Worm (Caenorhabditis elegans) whole organism, young adult: ENCODE measurements around the gene F29A7.8.
A peak's percentile ranks its signal among the peaks of the same experiment; 100 is the strongest.

Experiments used
- B0336.3 ChIP-seq: fragments of 200-800 bp; sonication (Bioruptor generic); IDR thresholded peaks from 2 replicates; pipeline ENCODE4 v1.3.6; 2022; ENCODE audit warnings: missing genetic modification characterization, missing compliant biosample characterization
- D2030.7 ChIP-seq: fragments of 200-800 bp; sonication (Bioruptor generic); IDR thresholded peaks from 2 replicates; pipeline ENCODE4 v1.3.6; 2022; ENCODE audit warnings: missing genetic modification reagents, missing genetic modification characterization, missing compliant biosample characterization
- F33H1.4 ChIP-seq: fragments of 200-800 bp; sonication (Bioruptor generic); IDR thresholded peaks from 2 replicates; pipeline ENCODE4 v1.3.6; 2022; ENCODE audit warnings: missing genetic modification reagents, missing genetic modification characterization, missing compliant biosample characterization
- F49E8.2 ChIP-seq: sonication (generic microtip); optimal IDR thresholded peaks from 3 replicates; lab custom pipeline; 2017; ENCODE audit warnings: missing genetic modification characterization, mild to moderate bottlenecking, missing compliant biosample characterization, antibody characterized with exemption, moderate library complexity; ENCODE audit not compliant: insufficient read depth
- K12H6.12 ChIP-seq: fragments of 200-800 bp; sonication (Bioruptor generic); optimal IDR thresholded peaks from 2 replicates; lab custom pipeline; 2018; ENCODE audit warnings: mild to moderate bottlenecking, missing genetic modification characterization, missing compliant biosample characterization
- Y53G8AR.9 ChIP-seq: fragments of 200-800 bp; sonication (Bioruptor generic); conservative IDR thresholded peaks from 2 replicates; pipeline ENCODE4 v1.3.6; 2022; ENCODE audit warnings: missing genetic modification reagents, missing genetic modification characterization, missing compliant biosample characterization
- Y79H2A.3 ChIP-seq: fragments of 200-800 bp; sonication (Bioruptor generic); conservative IDR thresholded peaks from 2 replicates; pipeline ENCODE4 v1.3.6; 2022; ENCODE audit warnings: missing genetic modification reagents, missing genetic modification characterization, missing compliant biosample characterization
- aptf-2 ChIP-seq: fragments of 200-800 bp; sonication (Bioruptor generic); conservative IDR thresholded peaks from 2 replicates; pipeline ENCODE4 v1.3.6; 2022; ENCODE audit warnings: missing genetic modification reagents, missing genetic modification characterization, missing compliant biosample characterization
- atf-7 ChIP-seq: sonication (generic microtip); optimal IDR thresholded peaks from 2 replicates; lab custom pipeline; 2017; ENCODE audit warnings: mild to moderate bottlenecking, missing genetic modification characterization, missing compliant biosample characterization
- athp-1 ChIP-seq: sonication (generic microtip); optimal IDR thresholded peaks from 2 replicates; lab custom pipeline; 2017; ENCODE audit warnings: mild to moderate bottlenecking, missing genetic modification characterization, missing compliant biosample characterization
- attf-5 ChIP-seq: fragments of 200-800 bp; sonication (Bioruptor generic); optimal IDR thresholded peaks from 2 replicates; lab custom pipeline; 2018; ENCODE audit warnings: mild to moderate bottlenecking, missing genetic modification characterization, missing compliant biosample characterization
- attf-6 ChIP-seq: fragments of 200-800 bp; sonication (Bioruptor generic); IDR thresholded peaks from 2 replicates; pipeline ENCODE4 v1.3.6; 2022; ENCODE audit warnings: missing genetic modification reagents, missing genetic modification characterization, missing compliant biosample characterization
- bed-1 ChIP-seq: fragments of 200-800 bp; sonication (Bioruptor generic); IDR thresholded peaks from 2 replicates; pipeline ENCODE4 v1.3.6; 2022; ENCODE audit warnings: missing genetic modification reagents, missing genetic modification characterization, missing compliant biosample characterization
- bed-2 ChIP-seq: fragments of 200-800 bp; sonication (Bioruptor generic); IDR thresholded peaks from 2 replicates; pipeline ENCODE4 v1.3.6; 2022; ENCODE audit warnings: missing genetic modification reagents, missing genetic modification characterization, missing compliant biosample characterization
- cebp-2 ChIP-seq: fragments of 200-800 bp; sonication (Bioruptor generic); IDR thresholded peaks from 2 replicates; pipeline ENCODE4 v1.3.6; 2022; ENCODE audit warnings: missing genetic modification characterization, missing compliant biosample characterization
- ceh-100 ChIP-seq: fragments of 200-800 bp; sonication (Bioruptor generic); IDR thresholded peaks from 2 replicates; pipeline ENCODE4 v1.3.6; 2022; ENCODE audit warnings: missing genetic modification reagents, missing genetic modification characterization, missing compliant biosample characterization
- ceh-27 ChIP-seq: fragments of 200-800 bp; sonication (Bioruptor generic); optimal IDR thresholded peaks from 2 replicates; lab custom pipeline; 2018; ENCODE audit warnings: mild to moderate bottlenecking, missing genetic modification characterization, moderate library complexity, missing compliant biosample characterization
- dox-1 ChIP-seq: fragments of 200-800 bp; sonication (Bioruptor generic); IDR thresholded peaks from 2 replicates; pipeline ENCODE4 v1.3.6; 2022; ENCODE audit warnings: missing genetic modification reagents, missing genetic modification characterization, missing compliant biosample characterization
- efl-1 ChIP-seq: fragments of 150-350 bp; optimal IDR thresholded peaks from 2 replicates; lab custom pipeline; 2014; ENCODE audit warnings: missing biosample characterization, missing genetic modification reagents, missing genetic modification characterization
- ekl-4 ChIP-seq: fragments of 200-800 bp; sonication (Bioruptor generic); IDR thresholded peaks from 2 replicates; pipeline ENCODE4 v1.3.6; 2022; ENCODE audit warnings: missing genetic modification reagents, missing genetic modification characterization, missing compliant biosample characterization
- hrde-1 ChIP-seq: sonication (generic microtip); optimal IDR thresholded peaks from 2 replicates; lab custom pipeline; 2016; ENCODE audit warnings: missing genetic modification characterization, mild to moderate bottlenecking, missing compliant biosample characterization, moderate library complexity, missing genotype, missing genetic modification reagents, borderline replicate concordance
- hsf-1 ChIP-seq: fragments of 200-800 bp; sonication (Bioruptor generic); IDR thresholded peaks from 2 replicates; pipeline ENCODE4 v1.3.6; 2022; ENCODE audit warnings: missing genetic modification reagents, missing genetic modification characterization, missing compliant biosample characterization
- lin-54 ChIP-seq: fragments of 200-800 bp; sonication (Bioruptor generic); optimal IDR thresholded peaks from 2 replicates; lab custom pipeline; 2018; ENCODE audit warnings: mild to moderate bottlenecking, missing genetic modification characterization, missing compliant biosample characterization
- lir-1 ChIP-seq: fragments of 200-800 bp; sonication (Bioruptor generic); conservative IDR thresholded peaks from 2 replicates; pipeline ENCODE4 v1.3.6; 2022; ENCODE audit warnings: missing genetic modification reagents, missing genetic modification characterization, missing compliant biosample characterization
- lsl-1 ChIP-seq: fragments of 200-800 bp; sonication (Bioruptor generic); optimal IDR thresholded peaks from 2 replicates; lab custom pipeline; 2018; ENCODE audit warnings: mild to moderate bottlenecking, missing genetic modification characterization, moderate library complexity, missing compliant biosample characterization
- madf-3 ChIP-seq: fragments of 200-800 bp; sonication (Bioruptor generic); IDR thresholded peaks from 2 replicates; pipeline ENCODE4 v1.3.6; 2022; ENCODE audit warnings: missing genetic modification reagents, missing genetic modification characterization, missing compliant biosample characterization
- madf-6 ChIP-seq: fragments of 200-800 bp; sonication (Bioruptor generic); IDR thresholded peaks from 2 replicates; pipeline ENCODE4 v1.3.6; 2022; ENCODE audit warnings: missing genetic modification reagents, missing genetic modification characterization, missing compliant biosample characterization
- madf-8 ChIP-seq: fragments of 200-800 bp; sonication (Bioruptor generic); conservative IDR thresholded peaks from 2 replicates; pipeline ENCODE4 v1.3.6; 2022; ENCODE audit warnings: missing genetic modification reagents, missing genetic modification characterization, missing compliant biosample characterization
- mcd-1 ChIP-seq: fragments of 200-800 bp; sonication (Bioruptor generic); IDR thresholded peaks from 2 replicates; pipeline ENCODE4 v1.3.6; 2022; ENCODE audit warnings: missing genetic modification reagents, missing genetic modification characterization, missing compliant biosample characterization
- nfyb-1 ChIP-seq: fragments of 200-800 bp; sonication (Bioruptor generic); IDR thresholded peaks from 2 replicates; pipeline ENCODE4 v1.3.6; 2022; ENCODE audit warnings: missing genetic modification reagents, missing genetic modification characterization, missing compliant biosample characterization
- nhr-179 ChIP-seq: sonication (generic microtip); optimal IDR thresholded peaks from 2 replicates; lab custom pipeline; 2016; ENCODE audit warnings: mild to moderate bottlenecking, missing genetic modification characterization, missing compliant biosample characterization
- nhr-80 ChIP-seq: sonication (generic microtip); optimal IDR thresholded peaks from 2 replicates; lab custom pipeline; 2016; ENCODE audit warnings: missing genetic modification characterization, missing compliant biosample characterization
- nhr-90 ChIP-seq: sonication (generic microtip); optimal IDR thresholded peaks from 2 replicates; lab custom pipeline; 2016; ENCODE audit warnings: missing genotype, mild to moderate bottlenecking, missing genetic modification characterization, missing compliant biosample characterization
- pbrm-1 ChIP-seq: fragments of 200-800 bp; sonication (Bioruptor generic); IDR thresholded peaks from 2 replicates; pipeline ENCODE4 v1.3.6; 2022; ENCODE audit warnings: missing genetic modification reagents, missing genetic modification characterization, missing compliant biosample characterization
- rcor-1 ChIP-seq: fragments of 200-800 bp; sonication (Bioruptor generic); IDR thresholded peaks from 2 replicates; pipeline ENCODE4 v1.3.6; 2022; ENCODE audit warnings: missing genetic modification reagents, missing genetic modification characterization, missing compliant biosample characterization
- snpc-1.1 ChIP-seq: sonication (generic microtip); optimal IDR thresholded peaks from 2 replicates; lab custom pipeline; 2017; ENCODE audit warnings: missing genetic modification characterization, mild to moderate bottlenecking, missing compliant biosample characterization, antibody characterized with exemption, moderate library complexity, missing genotype, missing genetic modification reagents; ENCODE audit not compliant: insufficient read depth
- tbp1 ChIP-seq: fragments of 200-800 bp; sonication (Bioruptor generic); optimal IDR thresholded peaks from 2 replicates; lab custom pipeline; 2018; ENCODE audit warnings: mild to moderate bottlenecking, missing genetic modification characterization, missing compliant biosample characterization
- unc-130 ChIP-seq: sonication (generic microtip); optimal IDR thresholded peaks from 2 replicates; lab custom pipeline; 2016; ENCODE audit warnings: missing genetic modification reagents, missing genetic modification characterization, missing compliant biosample characterization
- ztf-28 ChIP-seq: fragments of 200-800 bp; sonication (Bioruptor generic); IDR thresholded peaks from 2 replicates; pipeline ENCODE4 v1.3.6; 2022; ENCODE audit warnings: missing genetic modification reagents, missing genetic modification characterization, missing compliant biosample characterization

Gene F29A7.8

ce11 chrII:2752536-2752935 is 5.3 kb downstream of the F29A7.8 start, which contains the start of gene F29A7.6:
TSS of gene F29A7.6 (minus strand) at chrII:2752611.
- TF ChIP-seq bed-2 (GFP tag; lab: Robert Waterston, UW) = 0 out of 2 replicates have a peak, but pooled peaks have one; percentile 55
- peak; percentile 31 for TF ChIP-seq K12H6.12 (tag; lab: Kevin White, UChicago)
- TF ChIP-seq F33H1.4 = peak; percentile 36; the same call in 1 of the 2 replicates
- peak; percentile 66 for TF ChIP-seq attf-5 (GFP tag; lab: Kevin White, UChicago)
- TF ChIP-seq ztf-28 = peak; percentile 69; the same call in 1 of the 2 replicates
- peak; percentile 13 for TF ChIP-seq lsl-1 (GFP tag; lab: Kevin White, UChicago)
- peak; percentile 55 for TF ChIP-seq lin-54 (GFP tag; lab: Kevin White, UChicago)
- peak; percentile 35; the same call in 1 of the 2 replicates for TF ChIP-seq rcor-1
- TF ChIP-seq ceh-27 (GFP tag; lab: Kevin White, UChicago) = peak; percentile 54
- TF ChIP-seq cebp-2 = no peak
- TF ChIP-seq Y79H2A.3 (GFP tag; lab: Robert Waterston, UW) = no peak
- peak; percentile 21 for TF ChIP-seq tbp1
- peak; percentile 23 for TF ChIP-seq madf-8 (GFP tag; lab: Robert Waterston, UW)
- TF ChIP-seq D2030.7 (GFP tag; lab: Robert Waterston, UW) = peak; percentile 55
- TF ChIP-seq madf-6 = peak; percentile 62
- TF ChIP-seq Y53G8AR.9 = no peak
- peak; percentile 38 for TF ChIP-seq ceh-100 (GFP tag; lab: Robert Waterston, UW)
- TF ChIP-seq nhr-90 (tag; lab: Kevin White, UChicago) = no peak
- TF ChIP-seq athp-1 (tag; lab: Kevin White, UChicago) = no peak
- TF ChIP-seq aptf-2 (GFP tag; lab: Robert Waterston, UW) = peak; percentile 54; the same call in 1 of the 2 replicates
- TF ChIP-seq snpc-1.1 (tag; lab: Kevin White, UChicago) = peak; percentile 5
- peak; percentile 63; the same call in 1 of the 2 replicates for TF ChIP-seq dox-1 (GFP tag; lab: Robert Waterston, UW)
- peak; percentile 35 for TF ChIP-seq unc-130 (GFP tag; lab: Kevin White, UChicago)
- TF ChIP-seq mcd-1 = peak; percentile 96

- TF ChIP-seq bed-1 (GFP tag; lab: Robert Waterston, UW) (no peak), attf-6 (GFP tag; lab: Robert Waterston, UW) (no peak), nfyb-1 (GFP tag; lab: Robert Waterston, UW) (0 out of 2 replicates have a peak, but pooled peaks have one; percentile 30), efl-1 (GFP tag; lab: Kevin White, UChicago) (no peak), pbrm-1 (GFP tag; lab: Robert Waterston, UW) (0 out of 2 replicates have a peak, but pooled peaks have one; percentile 8), ekl-4 (GFP tag; lab: Robert Waterston, UW) (0 out of 2 replicates have a peak, but pooled peaks have one; percentile 21), B0336.3 (GFP tag; lab: Robert Waterston, UW) (peak; percentile 51; the same call in 1 of the 2 replicates), hrde-1 (tag; lab: Kevin White, UChicago) (peak; percentile 19), athp-1 (tag; lab: Kevin White, UChicago) (peak; percentile 21), madf-6 (peak; percentile 43; the same call in 1 of the 2 replicates), nhr-90 (tag; lab: Kevin White, UChicago) (no peak), mcd-1 (peak; percentile 54; the same call in 1 of the 2 replicates), attf-5 (GFP tag; lab: Kevin White, UChicago) (no peak), atf-7 (tag; lab: Kevin White, UChicago) (no peak)
Measured at ce11 chrII:2751278-2751677, 6.6 kb downstream of the F29A7.8 start.

ce11 chrII:2749595-2750048 is 8.2 kb downstream of the F29A7.8 start, which contains the start of gene F29A7.4:
TSS of gene F29A7.4 (plus strand) at chrII:2749998.
- TF ChIP-seq attf-5 (GFP tag; lab: Kevin White, UChicago) = no peak
- no peak for TF ChIP-seq lir-1
- TF ChIP-seq nhr-179 (tag; lab: Kevin White, UChicago) = no peak
- no peak for TF ChIP-seq F49E8.2 (tag; lab: Kevin White, UChicago)
- no peak for TF ChIP-seq madf-3 (GFP tag; lab: Robert Waterston, UW)
- no peak for TF ChIP-seq hsf-1 (GFP tag; lab: Robert Waterston, UW)
- TF ChIP-seq nhr-80 (tag; lab: Kevin White, UChicago) = no peak
